Worm (Caenorhabditis elegans): ENCODE measurements around the gene usp-33.

DNA sequence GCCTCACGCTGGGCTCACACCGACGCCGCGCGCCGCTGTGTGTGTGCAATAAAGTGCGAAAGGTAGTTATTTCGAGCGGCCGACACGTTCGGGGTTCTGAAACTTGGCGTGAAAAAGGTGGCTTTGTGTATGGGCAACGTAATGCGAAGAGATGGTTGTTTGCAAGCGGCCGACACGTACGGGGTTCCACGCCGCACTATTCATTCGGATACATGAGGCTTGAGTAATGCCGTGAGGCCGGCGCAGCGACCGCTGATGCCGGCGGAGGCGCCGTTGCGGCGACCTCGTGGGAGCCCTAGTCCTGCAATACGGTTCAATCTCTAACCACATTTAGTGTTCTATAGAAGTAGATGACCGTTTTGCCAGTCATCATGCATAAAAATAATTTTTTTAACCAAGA lies 2.9 kb downstream of the usp-33 start:
- TF ChIP-seq ama-1 (optimal IDR thresholded peaks at IDR 0.05) (no peak), flt-1 (GFP tag; IDR thresholded peaks at IDR 0.05) (no peak), ceh-36 (tag; optimal IDR thresholded peaks at IDR 0.05) (no peak), tra-4 (tag; optimal IDR thresholded peaks at IDR 0.05) (no peak), ets-7 (tag; optimal IDR thresholded peaks at IDR 0.05) (no peak)

Data from whole organism, early embryonic.